Fruit fly (Drosophila melanogaster) whole organism, prepupa: ENCODE data around the gene Alg7.
A peak's percentile ranks its signal among the peaks of the same experiment; 100 is the strongest.

Source experiments
- Blimp-1 ChIP-seq: fragments of 200-800 bp; sonication (Bioruptor generic); optimal IDR thresholded peaks from 3 replicates; lab custom pipeline; 2017; ENCODE audit warnings: missing biosample characterization, missing genetic modification characterization, mild to moderate bottlenecking, moderate library complexity, missing genetic modification reagents
- CG10631 ChIP-seq: fragments of 200-800 bp; sonication (Bioruptor generic); optimal IDR thresholded peaks from 2 replicates; lab custom pipeline; 2016; ENCODE audit warnings: missing biosample characterization, missing genetic modification characterization
- CG10669 ChIP-seq: fragments of 200-800 bp; sonication (Bioruptor generic); optimal IDR thresholded peaks from 3 replicates; lab custom pipeline; 2018; ENCODE audit warnings: missing biosample characterization, mild to moderate bottlenecking, missing genetic modification characterization, moderate library complexity
- CG11294 ChIP-seq: fragments of 200-800 bp; sonication (Bioruptor generic); IDR thresholded peaks from 2 replicates; pipeline ENCODE4 v1.3.6; 2022; ENCODE audit warnings: missing biosample characterization, missing genetic modification characterization
- CG11902 ChIP-seq: fragments of 200-800 bp; sonication (Bioruptor generic); optimal IDR thresholded peaks from 3 replicates; lab custom pipeline; 2016; ENCODE audit warnings: missing biosample characterization, missing genetic modification characterization
- CG15336 ChIP-seq: fragments of 200-800 bp; sonication (Bioruptor generic); IDR thresholded peaks from 2 replicates; pipeline ENCODE4 v1.3.6; 2022; ENCODE audit warnings: missing biosample characterization, missing genetic modification characterization
- CG16779 ChIP-seq: fragments of 200-800 bp; sonication (Bioruptor generic); optimal IDR thresholded peaks from 3 replicates; lab custom pipeline; 2017; ENCODE audit warnings: missing biosample characterization, mild to moderate bottlenecking, missing genetic modification characterization
- CG3032 ChIP-seq: fragments of 200-800 bp; optimal IDR thresholded peaks from 2 replicates; lab custom pipeline; 2019; ENCODE audit warnings: missing biosample characterization, mild to moderate bottlenecking, missing genetic modification characterization, moderate library complexity
- CG31627 ChIP-seq: fragments of 200-800 bp; sonication (Bioruptor generic); optimal IDR thresholded peaks from 3 replicates; lab custom pipeline; 2016; ENCODE audit warnings: missing biosample characterization, missing genetic modification characterization
- CG32006 ChIP-seq: fragments of 200-800 bp; sonication (Bioruptor generic); optimal IDR thresholded peaks from 3 replicates; lab custom pipeline; 2017; ENCODE audit warnings: missing biosample characterization, mild to moderate bottlenecking, missing genetic modification characterization
- CG34406 ChIP-seq: fragments of 200-800 bp; sonication (Bioruptor generic); optimal IDR thresholded peaks from 3 replicates; lab custom pipeline; 2016; ENCODE audit warnings: missing biosample characterization, missing genetic modification characterization
- CG3919 ChIP-seq: fragments of 200-800 bp; sonication (Bioruptor generic); optimal IDR thresholded peaks from 3 replicates; lab custom pipeline; 2016; ENCODE audit warnings: missing biosample characterization, missing genetic modification characterization
- CG4318 ChIP-seq: fragments of 200-800 bp; sonication (Bioruptor generic); optimal IDR thresholded peaks from 3 replicates; lab custom pipeline; 2017; ENCODE audit warnings: missing biosample characterization, mild to moderate bottlenecking, missing genetic modification characterization
- CG6163 ChIP-seq: fragments of 200-800 bp; sonication (Bioruptor generic); IDR thresholded peaks from 3 replicates; pipeline ENCODE4 v1.3.6; 2022; ENCODE audit warnings: missing biosample characterization, missing genetic modification characterization
- CG6276 ChIP-seq: fragments of 200-800 bp; sonication (Bioruptor generic); optimal IDR thresholded peaks from 2 replicates; lab custom pipeline; 2017; ENCODE audit warnings: missing biosample characterization, mild to moderate bottlenecking, missing genetic modification characterization
- CG6808 ChIP-seq: fragments of 200-800 bp; sonication (Bioruptor generic); optimal IDR thresholded peaks from 3 replicates; lab custom pipeline; 2017; ENCODE audit warnings: missing biosample characterization, missing genetic modification characterization, mild to moderate bottlenecking, moderate library complexity, missing genetic modification reagents
- CG7368 ChIP-seq: fragments of 200-800 bp; sonication (Bioruptor generic); optimal IDR thresholded peaks from 3 replicates; lab custom pipeline; 2016; ENCODE audit warnings: missing biosample characterization, missing genetic modification characterization
- CG8119 ChIP-seq: fragments of 200-800 bp; sonication (Bioruptor generic); IDR thresholded peaks from 3 replicates; pipeline ENCODE4 v1.3.6; 2022; ENCODE audit warnings: missing biosample characterization, missing genetic modification characterization
- CG8319 ChIP-seq: fragments of 200-800 bp; sonication (Bioruptor generic); optimal IDR thresholded peaks from 3 replicates; lab custom pipeline; 2016; ENCODE audit warnings: missing biosample characterization, missing genetic modification characterization
- CG8632 ChIP-seq: fragments of 200-800 bp; sonication (Bioruptor generic); optimal IDR thresholded peaks from 3 replicates; lab custom pipeline; 2016; ENCODE audit warnings: missing biosample characterization, missing genetic modification characterization
- CG9139 ChIP-seq: fragments of 200-800 bp; sonication (Bioruptor generic); optimal IDR thresholded peaks from 3 replicates; lab custom pipeline; 2017; ENCODE audit warnings: missing biosample characterization, mild to moderate bottlenecking, missing genetic modification characterization
- Eip75B ChIP-seq: fragments of 200-800 bp; sonication (Bioruptor generic); optimal IDR thresholded peaks from 3 replicates; lab custom pipeline; 2016; ENCODE audit warnings: missing biosample characterization, missing genetic modification characterization
- Eip78C ChIP-seq: fragments of 200-800 bp; sonication (Bioruptor generic); peaks from one replicate; lab custom pipeline; 2016; ENCODE audit warnings: missing biosample characterization, missing genetic modification characterization
- Eip93F ChIP-seq: fragments of 200-800 bp; sonication (Bioruptor generic); optimal IDR thresholded peaks from 2 replicates; lab custom pipeline; 2016; ENCODE audit warnings: missing biosample characterization, mild to moderate bottlenecking, missing genetic modification characterization
- Ets21C ChIP-seq: fragments of 200-800 bp; sonication (Bioruptor generic); optimal IDR thresholded peaks from 3 replicates; lab custom pipeline; 2016; ENCODE audit warnings: missing biosample characterization, missing genetic modification characterization
- Ets96B ChIP-seq: fragments of 200-800 bp; optimal IDR thresholded peaks from 2 replicates; lab custom pipeline; 2019; ENCODE audit warnings: missing biosample characterization, mild to moderate bottlenecking, missing genetic modification characterization, moderate library complexity
- Gug ChIP-seq: fragments of 200-800 bp; sonication (Bioruptor generic); IDR thresholded peaks from 2 replicates; pipeline ENCODE4 v1.3.6; 2022; ENCODE audit warnings: missing biosample characterization, missing genetic modification characterization
- Hr38 ChIP-seq: sonication (Bioruptor generic); optimal IDR thresholded peaks from 2 replicates; lab custom pipeline; 2016; ENCODE audit warnings: missing biosample characterization, missing genetic modification characterization
- Lpt ChIP-seq: fragments of 200-800 bp; sonication (Bioruptor generic); optimal IDR thresholded peaks from 3 replicates; lab custom pipeline; 2016; ENCODE audit warnings: missing biosample characterization, missing genetic modification characterization
- Met ChIP-seq: fragments of 200-800 bp; sonication (Bioruptor generic); optimal IDR thresholded peaks from 3 replicates; lab custom pipeline; 2016; ENCODE audit warnings: missing biosample characterization, missing genetic modification characterization
- OdsH ChIP-seq: fragments of 200-800 bp; sonication (Bioruptor generic); optimal IDR thresholded peaks from 3 replicates; lab custom pipeline; 2016; ENCODE audit warnings: missing biosample characterization, missing genetic modification characterization
- Smox ChIP-seq: fragments of 200-800 bp; sonication (Bioruptor generic); optimal IDR thresholded peaks from 3 replicates; lab custom pipeline; 2016; ENCODE audit warnings: missing biosample characterization, missing genetic modification characterization
- Sox102F ChIP-seq: fragments of 200-800 bp; sonication (Bioruptor generic); optimal IDR thresholded peaks from 2 replicates; lab custom pipeline; 2016; ENCODE audit warnings: missing biosample characterization, mild to moderate bottlenecking, missing genetic modification characterization
- Sox14 ChIP-seq: fragments of 200-800 bp; sonication (Bioruptor generic); optimal IDR thresholded peaks from 3 replicates; lab custom pipeline; 2016; ENCODE audit warnings: missing biosample characterization, missing genetic modification characterization
- achi ChIP-seq: fragments of 200-800 bp; sonication (Bioruptor generic); optimal IDR thresholded peaks from 3 replicates; lab custom pipeline; 2016; ENCODE audit warnings: missing biosample characterization, missing genetic modification characterization
- cyc ChIP-seq: fragments of 200-800 bp; sonication (Bioruptor generic); optimal IDR thresholded peaks from 3 replicates; lab custom pipeline; 2016; ENCODE audit warnings: missing biosample characterization, missing genetic modification characterization
- eg ChIP-seq: fragments of 200-800 bp; sonication (Bioruptor generic); IDR thresholded peaks from 3 replicates; pipeline ENCODE4 v1.3.6; 2022; ENCODE audit warnings: missing biosample characterization, missing genetic modification characterization
- fd59A ChIP-seq: fragments of 200-800 bp; sonication (Bioruptor generic); optimal IDR thresholded peaks from 2 replicates; lab custom pipeline; 2017; ENCODE audit warnings: missing biosample characterization, mild to moderate bottlenecking, missing genetic modification characterization, missing genetic modification reagents
- lz ChIP-seq: fragments of 200-800 bp; sonication (Bioruptor generic); optimal IDR thresholded peaks from 3 replicates; lab custom pipeline; 2016; ENCODE audit warnings: missing biosample characterization, missing genetic modification characterization
- pdm3 ChIP-seq: fragments of 200-800 bp; sonication (Bioruptor generic); optimal IDR thresholded peaks from 3 replicates; lab custom pipeline; 2016; ENCODE audit warnings: missing biosample characterization, missing genetic modification characterization
- salr ChIP-seq, 2 experiments: fragments of 200-800 bp; sonication (Bioruptor generic); optimal IDR thresholded peaks; 3 replicates each; lab custom pipeline; 2016 to 2018; ENCODE audit warnings: missing biosample characterization in 2 of 2, missing genetic modification characterization in 2 of 2, mild to moderate bottlenecking in 1 of 2
- spab ChIP-seq: fragments of 200-800 bp; sonication (Bioruptor generic); optimal IDR thresholded peaks from 2 replicates; lab custom pipeline; 2017; ENCODE audit warnings: missing biosample characterization, mild to moderate bottlenecking, missing genetic modification characterization, missing genetic modification reagents
- ss ChIP-seq, 2 experiments: fragments of 200-800 bp; sonication (Bioruptor generic); optimal IDR thresholded peaks; 2 replicates in 1 of 2; 3 replicates in 1 of 2; lab custom pipeline; 2017 to 2018; ENCODE audit warnings: mild to moderate bottlenecking in 2 of 2, missing biosample characterization in 2 of 2, missing genetic modification characterization in 2 of 2, moderate library complexity in 1 of 2
- svp ChIP-seq: fragments of 200-800 bp; sonication (Bioruptor generic); peaks from one replicate; lab custom pipeline; 2016; ENCODE audit warnings: missing biosample characterization, missing genetic modification characterization
- topi ChIP-seq: fragments of 200-800 bp; sonication (Bioruptor generic); optimal IDR thresholded peaks from 3 replicates; lab custom pipeline; 2016; ENCODE audit warnings: missing biosample characterization, missing genetic modification characterization

Alg7 gene

DNA sequence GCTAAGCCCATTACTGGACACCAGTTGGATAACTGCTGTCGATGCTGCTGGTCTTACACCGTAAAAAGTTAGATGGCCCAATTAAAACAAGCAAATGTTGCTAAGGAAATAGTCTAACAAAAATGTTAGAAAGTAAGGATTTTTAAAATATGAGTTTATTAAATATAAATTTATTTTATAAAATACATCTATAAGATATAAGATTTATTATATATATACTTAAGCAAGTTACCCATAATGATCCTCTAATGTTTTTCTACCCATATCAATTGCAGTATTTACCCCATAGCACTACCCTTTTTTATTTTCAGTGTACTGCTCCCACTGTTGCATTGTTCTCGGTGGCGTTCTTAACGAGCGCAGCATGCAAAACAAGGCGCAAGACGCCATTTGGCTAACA, 32.8 kb upstream of the Alg7 start (continued):
- TF ChIP-seq Blimp-1 (GFP tag; lab: Kevin White, UChicago) (peak; percentile 15), Hr38 (no peak), pdm3 (no peak), Eip78C (peak; percentile 48), cyc (GFP tag; lab: Kevin White, UChicago) (peak; percentile 9), Sox102F (GFP tag; lab: Kevin White, UChicago) (peak; percentile 7), CG15336 (GFP tag; lab: Robert Waterston, UW) (no peak), ss (GFP tag; optimal IDR thresholded peaks at IDR 0.05; lab: Kevin White, UChicago) (peak; percentile 44 to 71), CG6276 (peak; percentile 24), CG6163 (GFP tag; lab: Robert Waterston, UW) (peak; percentile 44; the same call in 1 of the 3 replicates), Ets21C (no peak), CG31627 (GFP tag; lab: Kevin White, UChicago) (no peak), CG9139 (GFP tag; lab: Kevin White, UChicago) (peak; percentile 59)

DNA sequence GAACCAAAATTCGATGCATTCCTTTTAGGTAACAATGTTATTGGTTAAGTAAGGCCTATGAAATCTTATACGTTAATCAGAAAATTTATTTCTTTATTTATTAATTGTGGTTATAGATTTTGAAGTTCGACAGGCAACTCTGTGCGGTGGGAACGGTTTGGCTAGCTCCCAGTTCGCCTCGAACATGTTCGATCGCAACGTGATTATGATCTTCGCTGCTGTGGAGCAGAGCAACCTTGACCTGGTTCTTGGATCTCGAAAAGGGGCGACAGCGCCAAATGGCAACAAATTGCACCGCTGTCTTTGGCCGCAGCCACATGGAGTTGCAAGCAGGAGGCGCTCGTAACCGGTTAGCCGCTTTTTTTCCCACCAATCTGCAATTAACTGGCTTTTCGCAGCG, 24.7 kb upstream of the Alg7 start:
- peak; percentile 42 for TF ChIP-seq Eip75B (GFP tag; lab: Kevin White, UChicago)
- TF ChIP-seq ss (GFP tag; optimal IDR thresholded peaks at IDR 0.05; lab: Kevin White, UChicago) = peak in 1 of 2 experiments; percentile 59
- TF ChIP-seq fd59A = no peak
- no peak for TF ChIP-seq CG7368 (GFP tag; lab: Kevin White, UChicago)
- no peak for TF ChIP-seq CG6808 (GFP tag; lab: Kevin White, UChicago)

DNA sequence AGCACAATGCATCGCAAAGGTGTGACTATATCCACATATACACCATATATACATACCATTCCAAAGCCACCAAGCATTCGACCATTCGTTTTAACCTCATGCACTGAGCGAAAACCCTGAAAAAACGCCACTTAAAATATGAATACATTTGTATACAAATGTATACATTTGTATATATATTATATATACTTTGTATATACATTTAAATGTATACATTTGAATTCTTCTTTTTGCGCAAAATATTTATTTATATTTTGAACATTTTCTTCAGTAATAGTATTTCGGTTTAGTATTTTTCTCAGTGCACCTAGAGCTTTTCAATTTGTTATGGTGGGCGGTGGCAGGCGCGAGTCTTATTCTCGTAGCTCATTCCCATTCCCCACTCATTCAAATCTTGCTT, 22.7 kb upstream of the Alg7 start:
- TF ChIP-seq CG10631 (peak; percentile 12), achi (GFP tag; lab: Kevin White, UChicago) (peak; percentile 21), Lpt (no peak), Ets96B (peak; percentile 27), OdsH (peak; percentile 18), CG6163 (GFP tag; lab: Robert Waterston, UW) (0 out of 3 replicates have a peak, but pooled peaks have one; percentile 32), CG11294 (GFP tag; lab: Robert Waterston, UW) (peak; percentile 21; the same call in 1 of the 2 replicates), svp (GFP tag; lab: Kevin White, UChicago) (peak; percentile 66), Eip78C (peak; percentile 49), CG3032 (tag; lab: Kevin White, UChicago) (no peak), Eip93F (GFP tag; lab: Kevin White, UChicago) (no peak), CG8119 (GFP tag; lab: Robert Waterston, UW) (peak; percentile 35; the same call in 1 of the 3 replicates), Gug (GFP tag; lab: Robert Waterston, UW) (no peak)

DNA sequence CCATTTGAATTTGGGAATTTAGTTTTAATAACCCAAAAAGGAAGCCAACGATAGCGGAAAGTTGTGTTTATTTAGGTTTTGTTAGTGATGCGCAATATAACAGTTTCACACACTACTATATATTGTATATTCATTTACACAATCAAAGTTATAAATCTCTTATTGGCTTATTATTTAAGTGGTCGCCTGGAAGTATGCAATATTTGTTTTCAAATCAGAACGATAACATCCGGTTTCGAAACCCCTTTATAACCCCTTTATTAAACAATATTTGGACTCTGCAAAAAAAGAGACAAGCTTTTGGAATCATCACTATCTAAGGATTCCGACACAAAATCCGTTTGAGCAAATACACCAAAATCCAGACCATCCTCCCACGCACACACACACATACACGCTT, 21.1 kb upstream of the Alg7 start:
- TF ChIP-seq Ets96B (no peak), Eip78C (peak; percentile 87), Smox (no peak), CG6276 (no peak), salr (GFP tag; optimal IDR thresholded peaks at IDR 0.05; lab: Kevin White, UChicago) (no peak), Sox14 (GFP tag; lab: Kevin White, UChicago) (no peak), CG15336 (GFP tag; lab: Robert Waterston, UW) (no peak), CG3919 (GFP tag; lab: Kevin White, UChicago) (peak; percentile 36), CG11902 (GFP tag; lab: Kevin White, UChicago) (no peak), CG10669 (GFP tag; lab: Kevin White, UChicago) (no peak), fd59A (no peak), eg (GFP tag; lab: Robert Waterston, UW) (peak; percentile 18; the same call in 1 of the 3 replicates), CG34406 (GFP tag; lab: Kevin White, UChicago) (peak; percentile 16), Met (peak; percentile 28), CG8319 (GFP tag; lab: Kevin White, UChicago) (no peak), CG6808 (GFP tag; lab: Kevin White, UChicago) (peak; percentile 15), CG8119 (GFP tag; lab: Robert Waterston, UW) (0 out of 3 replicates have a peak, but pooled peaks have one; percentile 22), Blimp-1 (GFP tag; lab: Kevin White, UChicago) (no peak), lz (GFP tag; lab: Kevin White, UChicago) (peak; percentile 2), CG4318 (GFP tag; lab: Kevin White, UChicago) (no peak), CG8632 (peak; percentile 22), CG7368 (GFP tag; lab: Kevin White, UChicago) (no peak), Lpt (no peak), CG9139 (GFP tag; lab: Kevin White, UChicago) (no peak), achi (GFP tag; lab: Kevin White, UChicago) (no peak), CG32006 (GFP tag; lab: Kevin White, UChicago) (no peak), spab (no peak), ss (GFP tag; optimal IDR thresholded peaks at IDR 0.05; lab: Kevin White, UChicago) (peak in 1 of 2 experiments; percentile 13), CG16779 (no peak), topi (GFP tag; lab: Kevin White, UChicago) (peak; percentile 34)
